Fruit fly (Drosophila melanogaster) whole organism, embryonic: ENCODE data around the gene Rassf.

Experiments used
- Adf1 ChIP-seq: fragments of 200-800 bp; sonication (Bioruptor generic); IDR thresholded peaks from 2 replicates; pipeline ENCODE4 v1.3.6; 2022; ENCODE audit warnings: missing biosample characterization, missing genetic modification characterization
- BtbVII ChIP-seq: fragments of 200-800 bp; sonication (Bioruptor generic); optimal IDR thresholded peaks from 3 replicates; lab custom pipeline; 2017; ENCODE audit warnings: missing biosample characterization, mild to moderate bottlenecking, missing genetic modification characterization
- CG10147 ChIP-seq: fragments of 200-800 bp; sonication (Bioruptor generic); optimal IDR thresholded peaks from 2 replicates; lab custom pipeline; 2019; ENCODE audit warnings: missing biosample characterization, mild to moderate bottlenecking, missing genetic modification characterization, moderate library complexity
- CG11085 ChIP-seq: fragments of 200-800 bp; sonication (Bioruptor generic); IDR thresholded peaks from 2 replicates; pipeline ENCODE4 v1.3.6; 2022; ENCODE audit warnings: missing biosample characterization, missing genetic modification characterization
- CG11398 ChIP-seq: fragments of 200-800 bp; sonication (Bioruptor generic); optimal IDR thresholded peaks from 2 replicates; lab custom pipeline; 2016; ENCODE audit warnings: missing biosample characterization, missing genetic modification characterization
- CG1233 ChIP-seq: fragments of 200-800 bp; sonication (Bioruptor generic); optimal IDR thresholded peaks from 4 replicates; lab custom pipeline; 2018; ENCODE audit warnings: missing biosample characterization, mild to moderate bottlenecking, missing genetic modification characterization
- CG1647 ChIP-seq: fragments of 200-800 bp; sonication (Bioruptor generic); optimal IDR thresholded peaks from 3 replicates; lab custom pipeline; 2016; ENCODE audit warnings: missing biosample characterization, missing genetic modification characterization
- CG1832 ChIP-seq: fragments of 200-800 bp; sonication (Bioruptor generic); optimal IDR thresholded peaks from 2 replicates; lab custom pipeline; 2017; ENCODE audit warnings: missing biosample characterization, mild to moderate bottlenecking, missing genetic modification characterization, inconsistent platforms
- CG18476 ChIP-seq: fragments of 200-800 bp; sonication (Bioruptor generic); optimal IDR thresholded peaks from 2 replicates; lab custom pipeline; 2016; ENCODE audit warnings: missing biosample characterization, mild to moderate bottlenecking, missing genetic modification characterization
- CG18619 ChIP-seq: fragments of 200-800 bp; sonication (Bioruptor generic); optimal IDR thresholded peaks from 3 replicates; lab custom pipeline; 2017; ENCODE audit warnings: missing biosample characterization, mild to moderate bottlenecking, missing genetic modification characterization
- CG30431 ChIP-seq: fragments of 200-800 bp; sonication (Bioruptor generic); optimal IDR thresholded peaks from 2 replicates; lab custom pipeline; 2017; ENCODE audit warnings: missing biosample characterization, missing genetic modification characterization
- CG31388 ChIP-seq: fragments of 200-800 bp; sonication (Bioruptor generic); optimal IDR thresholded peaks from 2 replicates; lab custom pipeline; 2016; ENCODE audit warnings: missing biosample characterization, missing genetic modification characterization
- CG3847 ChIP-seq: fragments of 200-800 bp; sonication (Bioruptor generic); IDR thresholded peaks from 2 replicates; pipeline ENCODE4 v1.3.6; 2022; ENCODE audit warnings: missing biosample characterization, missing genetic modification characterization
- CG3995 ChIP-seq: fragments of 200-800 bp; sonication (Bioruptor generic); optimal IDR thresholded peaks from 3 replicates; lab custom pipeline; 2016; ENCODE audit warnings: missing biosample characterization, missing genetic modification characterization
- CG42726 ChIP-seq: fragments of 200-800 bp; sonication (Bioruptor generic); IDR thresholded peaks from 2 replicates; pipeline ENCODE4 v1.3.6; 2022; ENCODE audit warnings: missing biosample characterization, missing genetic modification characterization; ENCODE audit not compliant: partially characterized antibody
- CG6683 ChIP-seq: fragments of 200-800 bp; sonication (Bioruptor generic); optimal IDR thresholded peaks from 2 replicates; lab custom pipeline; 2017; ENCODE audit warnings: missing biosample characterization, mild to moderate bottlenecking, missing genetic modification characterization, missing genetic modification reagents
- CG7745 ChIP-seq: fragments of 200-800 bp; sonication (Bioruptor generic); optimal IDR thresholded peaks from 2 replicates; lab custom pipeline; 2018; ENCODE audit warnings: missing biosample characterization, mild to moderate bottlenecking, missing genetic modification characterization, moderate library complexity
- CG9215 ChIP-seq: fragments of 200-800 bp; sonication (Bioruptor generic); IDR thresholded peaks from 2 replicates; pipeline ENCODE4 v1.3.6; 2022; ENCODE audit warnings: missing biosample characterization, missing genetic modification characterization
- Dll ChIP-seq: fragments of 200-800 bp; sonication (Bioruptor generic); IDR thresholded peaks from 4 replicates; pipeline ENCODE4 v1.3.6; 2022; ENCODE audit warnings: missing biosample characterization, missing genetic modification characterization; ENCODE audit not compliant: partially characterized antibody
- ERR ChIP-seq: fragments of 200-800 bp; sonication (Bioruptor generic); optimal IDR thresholded peaks from 2 replicates; lab custom pipeline; 2016; ENCODE audit warnings: missing biosample characterization, missing genetic modification characterization
- Elba2 ChIP-seq: fragments of 200-800 bp; sonication (Bioruptor generic); optimal IDR thresholded peaks from 3 replicates; lab custom pipeline; 2016; ENCODE audit warnings: missing biosample characterization, missing genetic modification characterization
- Fer1 ChIP-seq: fragments of 200-800 bp; sonication (Bioruptor generic); optimal IDR thresholded peaks from 2 replicates; lab custom pipeline; 2017; ENCODE audit warnings: missing biosample characterization, mild to moderate bottlenecking, missing genetic modification characterization
- HLHmδ ChIP-seq: fragments of 200-800 bp; sonication (Bioruptor generic); optimal IDR thresholded peaks from 2 replicates; lab custom pipeline; 2018; ENCODE audit warnings: missing biosample characterization, mild to moderate bottlenecking, missing genetic modification characterization, moderate library complexity
- Hand ChIP-seq: fragments of 200-800 bp; sonication (Bioruptor generic); optimal IDR thresholded peaks from 2 replicates; lab custom pipeline; 2017; ENCODE audit warnings: mild to moderate bottlenecking, missing biosample characterization, missing genetic modification reagents, missing genetic modification characterization
- Hmx ChIP-seq: fragments of 200-800 bp; sonication (Bioruptor generic); optimal IDR thresholded peaks from 2 replicates; lab custom pipeline; 2016; ENCODE audit warnings: missing biosample characterization, missing genetic modification characterization
- Hr39 ChIP-seq: fragments of >200 bp; optimal IDR thresholded peaks from 2 replicates; lab custom pipeline; 2017
- Hsf ChIP-seq: fragments of 200-800 bp; sonication (Bioruptor generic); optimal IDR thresholded peaks from 3 replicates; lab custom pipeline; 2016; ENCODE audit warnings: missing biosample characterization, missing genetic modification characterization
- Lim3 ChIP-seq: fragments of 200-800 bp; sonication (Bioruptor generic); IDR thresholded peaks from 2 replicates; pipeline ENCODE4 v1.3.6; 2022; ENCODE audit warnings: missing biosample characterization, missing genetic modification characterization
- MBD-R2 ChIP-seq: fragments of 200-800 bp; sonication (Bioruptor generic); IDR thresholded peaks from 2 replicates; pipeline ENCODE4 v1.3.6; 2022; ENCODE audit warnings: missing biosample characterization, missing genetic modification characterization
- Mrtf ChIP-seq: fragments of 200-800 bp; sonication (Bioruptor generic); IDR thresholded peaks from 3 replicates; pipeline ENCODE4 v1.3.6; 2022; ENCODE audit warnings: missing biosample characterization, missing genetic modification characterization
- Nf-YA ChIP-seq: fragments of 200-800 bp; sonication (Bioruptor generic); IDR thresholded peaks from 2 replicates; pipeline ENCODE4 v1.3.6; 2022; ENCODE audit warnings: missing biosample characterization, missing genetic modification characterization
- Rfx ChIP-seq: fragments of 200-800 bp; sonication (Bioruptor generic); IDR thresholded peaks from 2 replicates; pipeline ENCODE4 v1.3.6; 2022; ENCODE audit warnings: missing biosample characterization, missing genetic modification characterization
- Usf ChIP-seq: fragments of 200-800 bp; sonication (Bioruptor generic); optimal IDR thresholded peaks from 2 replicates; lab custom pipeline; 2017; ENCODE audit warnings: missing genotype, missing biosample characterization, missing genetic modification characterization
- ato ChIP-seq: fragments of 200-800 bp; sonication (Bioruptor generic); IDR thresholded peaks from 2 replicates; pipeline ENCODE4 v1.3.6; 2022; ENCODE audit warnings: missing biosample characterization, missing genetic modification characterization; ENCODE audit not compliant: partially characterized antibody
- caup ChIP-seq: fragments of 200-800 bp; sonication (Bioruptor generic); optimal IDR thresholded peaks from 3 replicates; lab custom pipeline; 2017; ENCODE audit warnings: missing biosample characterization, mild to moderate bottlenecking, missing genetic modification characterization, moderate library complexity; ENCODE audit not compliant: severe bottlenecking
- cg ChIP-seq: fragments of 200-800 bp; sonication (Bioruptor generic); optimal IDR thresholded peaks from 3 replicates; lab custom pipeline; 2019; ENCODE audit warnings: missing biosample characterization, mild to moderate bottlenecking, missing genetic modification characterization, moderate library complexity
- ci ChIP-seq: fragments of 200-800 bp; sonication (Bioruptor generic); IDR thresholded peaks from 3 replicates; pipeline ENCODE4 v1.3.6; 2022; ENCODE audit warnings: missing biosample characterization, missing genetic modification characterization
- crc ChIP-seq: fragments of 200-800 bp; sonication (Bioruptor generic); optimal IDR thresholded peaks from 2 replicates; lab custom pipeline; 2016; ENCODE audit warnings: missing biosample characterization, missing genetic modification characterization
- danr ChIP-seq: fragments of 200-800 bp; sonication (Bioruptor generic); IDR thresholded peaks from 2 replicates; pipeline ENCODE4 v1.3.6; 2022; ENCODE audit warnings: missing biosample characterization, missing genetic modification characterization
- ems ChIP-seq: fragments of 200-800 bp; sonication (Bioruptor generic); optimal IDR thresholded peaks from 3 replicates; lab custom pipeline; 2016; ENCODE audit warnings: missing biosample characterization, missing genetic modification characterization
- en ChIP-seq: fragments of 200-800 bp; sonication (Bioruptor generic); optimal IDR thresholded peaks from 2 replicates; lab custom pipeline; 2016; ENCODE audit warnings: missing biosample characterization, missing genetic modification characterization
- grau ChIP-seq: fragments of 200-800 bp; optimal IDR thresholded peaks from 3 replicates; lab custom pipeline; 2019; ENCODE audit warnings: missing biosample characterization, mild to moderate bottlenecking, missing genetic modification characterization, moderate library complexity
- kay ChIP-seq: fragments of 200-800 bp; sonication (Bioruptor generic); optimal IDR thresholded peaks from 2 replicates; lab custom pipeline; 2016; ENCODE audit warnings: missing biosample characterization, missing genetic modification characterization
- nmo ChIP-seq: fragments of 200-800 bp; sonication (Bioruptor generic); optimal IDR thresholded peaks from 2 replicates; lab custom pipeline; 2018; ENCODE audit warnings: missing biosample characterization, mild to moderate bottlenecking, missing genetic modification characterization, moderate library complexity
- pan ChIP-seq, 4 experiments: fragments of >200 bp in 3 of 4; fragments of 200-800 bp in 1 of 4; sonication (Bioruptor generic) in 1 of 4; optimal IDR thresholded peaks in 3 of 4; IDR thresholded peaks in 1 of 4; 2 replicates each; pipeline versions ENCODE4 v1.3.6 to Lab custom; 2017 to 2022; ENCODE audit warnings: missing biosample characterization in 2 of 4, missing genetic modification characterization in 2 of 4, mixed read lengths in 1 of 4
- repo ChIP-seq: fragments of 200-800 bp; sonication (Bioruptor generic); optimal IDR thresholded peaks from 2 replicates; lab custom pipeline; 2016; ENCODE audit warnings: missing biosample characterization, missing genetic modification characterization
- sug ChIP-seq: fragments of 200-800 bp; optimal IDR thresholded peaks from 2 replicates; lab custom pipeline; 2019; ENCODE audit warnings: missing biosample characterization, mild to moderate bottlenecking, missing genetic modification characterization, moderate library complexity
- unc-4 ChIP-seq: fragments of 200-800 bp; sonication (Bioruptor generic); IDR thresholded peaks from 2 replicates; pipeline ENCODE4 v1.3.6; 2022; ENCODE audit warnings: missing biosample characterization, missing genetic modification characterization; ENCODE audit not compliant: partially characterized antibody
- unpg ChIP-seq: fragments of 200-800 bp; sonication (Bioruptor generic); optimal IDR thresholded peaks from 3 replicates; lab custom pipeline; 2018; ENCODE audit warnings: missing biosample characterization, mild to moderate bottlenecking, missing genetic modification characterization, moderate library complexity
- usp ChIP-seq: fragments of >200 bp; optimal IDR thresholded peaks from 2 replicates; lab custom pipeline; 2017; ENCODE audit warnings: missing biosample characterization, missing genetic modification characterization
- vfl ChIP-seq: fragments of 200-800 bp; sonication (Bioruptor generic); optimal IDR thresholded peaks from 2 replicates; lab custom pipeline; 2016; ENCODE audit warnings: missing biosample characterization, missing genetic modification characterization
- zfh2 ChIP-seq: fragments of 200-800 bp; sonication (Bioruptor generic); optimal IDR thresholded peaks from 2 replicates; lab custom pipeline; 2016; ENCODE audit warnings: missing biosample characterization, missing genetic modification characterization

Gene Rassf

dm6 chr3R:23127796-23128195 is 10.1 kb upstream of the Rassf start, which contains the start of gene CG31457 (continued):
- TF ChIP-seq Lim3 = no peak
- TF ChIP-seq zfh2 = no peak
- TF ChIP-seq kay (GFP tag; lab: Kevin White, UChicago) = no peak
- no peak for TF ChIP-seq CG3995 (GFP tag; lab: Kevin White, UChicago)
- TF ChIP-seq cg = no peak
- TF ChIP-seq en (GFP tag; lab: Kevin White, UChicago) = no peak
- no peak for TF ChIP-seq ems (GFP tag; lab: Kevin White, UChicago)
- no peak for TF ChIP-seq CG10147 (GFP tag; lab: Kevin White, UChicago)
- TF ChIP-seq Hr39 (lab: Kevin White, UChicago) = no peak
- no peak for TF ChIP-seq pan (optimal IDR thresholded peaks at IDR 0.05; lab: Kevin White, UChicago)
- TF ChIP-seq pan (GFP tag; optimal IDR thresholded peaks at IDR 0.05 in 1 of 2, IDR thresholded peaks at IDR 0.05 in 1 of 2) = no peak
- TF ChIP-seq CG30431 (GFP tag; lab: Kevin White, UChicago) = no peak
- TF ChIP-seq ERR (GFP tag; lab: Kevin White, UChicago) = no peak
- peak; percentile 89 for TF ChIP-seq unc-4 (GFP tag; lab: Robert Waterston, UW)
- TF ChIP-seq CG42726 (GFP tag; lab: Robert Waterston, UW) = peak; percentile 26; the same call in 1 of the 2 replicates
- TF ChIP-seq CG3847 (GFP tag; lab: Robert Waterston, UW) = peak; percentile 32; the same call in 1 of the 2 replicates
- TF ChIP-seq Dll (GFP tag; lab: Robert Waterston, UW) = peak; percentile 87
- no peak for TF ChIP-seq CG1647 (GFP tag; lab: Kevin White, UChicago)
- TF ChIP-seq vfl (GFP tag; lab: Kevin White, UChicago) = no peak
- no peak for TF ChIP-seq Hsf (GFP tag; lab: Kevin White, UChicago)
- TF ChIP-seq CG9215 (GFP tag; lab: Robert Waterston, UW) = no peak
- no peak for TF ChIP-seq HLHmδ
- no peak for TF ChIP-seq danr (GFP tag; lab: Robert Waterston, UW)
- TF ChIP-seq CG18476 (GFP tag; lab: Kevin White, UChicago) = no peak
- TF ChIP-seq CG7745 = no peak
- no peak for TF ChIP-seq CG31388
- no peak for TF ChIP-seq CG11085
- no peak for TF ChIP-seq CG1233
- no peak for TF ChIP-seq Usf (GFP tag; lab: Kevin White, UChicago)
- TF ChIP-seq CG6683 = no peak
- TF ChIP-seq ci = no peak
- peak; percentile 41 for TF ChIP-seq ato (GFP tag; lab: Robert Waterston, UW)
- no peak for TF ChIP-seq Adf1 (GFP tag; lab: Robert Waterston, UW)
- no peak for TF ChIP-seq Nf-YA (GFP tag; lab: Robert Waterston, UW)
- TF ChIP-seq Hand = no peak
- peak; percentile 55 for TF ChIP-seq nmo (GFP tag; lab: Kevin White, UChicago)
- TF ChIP-seq grau (tag; lab: Kevin White, UChicago) = no peak
- TF ChIP-seq Rfx (GFP tag; lab: Robert Waterston, UW) = no peak
- TF ChIP-seq BtbVII = no peak
- TF ChIP-seq MBD-R2 (GFP tag; lab: Robert Waterston, UW) = peak; percentile 78
- TF ChIP-seq caup (GFP tag; lab: Kevin White, UChicago) = no peak
- no peak for TF ChIP-seq Mrtf (GFP tag; lab: Robert Waterston, UW)
- TF ChIP-seq sug (tag; lab: Kevin White, UChicago) = no peak
- TF ChIP-seq usp (GFP tag; lab: Kevin White, UChicago) = no peak
- TF ChIP-seq Elba2 = peak; percentile 24
- TF ChIP-seq CG1832 = no peak
- TF ChIP-seq CG18619 (GFP tag; lab: Kevin White, UChicago) = no peak
- TF ChIP-seq CG11398 (GFP tag; lab: Kevin White, UChicago) = no peak
- no peak for TF ChIP-seq Hmx (GFP tag; lab: Kevin White, UChicago)
- no peak for TF ChIP-seq repo (GFP tag; lab: Kevin White, UChicago)
- TF ChIP-seq crc (GFP tag; lab: Kevin White, UChicago) = no peak
- no peak for TF ChIP-seq Fer1 (GFP tag; lab: Kevin White, UChicago)
- no peak for TF ChIP-seq unpg (GFP tag; lab: Kevin White, UChicago)
